Fruit fly (Drosophila melanogaster) whole organism, pupa: ENCODE results near the gene lectin-33A.
A peak's percentile ranks its signal among the peaks of the same experiment; 100 is the strongest.

Experiments used
- CG10348 ChIP-seq: fragments of 200-800 bp; sonication (Bioruptor generic); IDR thresholded peaks from 2 replicates; pipeline ENCODE4 v1.3.6; 2022; ENCODE audit warnings: missing biosample characterization, missing genetic modification characterization
- CG12605 ChIP-seq: fragments of 200-800 bp; sonication (Bioruptor generic); IDR thresholded peaks from 2 replicates; pipeline ENCODE4 v1.3.6; 2022; ENCODE audit warnings: missing biosample characterization, missing genetic modification characterization
- CG13204 ChIP-seq: fragments of 200-800 bp; sonication (Bioruptor generic); optimal IDR thresholded peaks from 2 replicates; lab custom pipeline; 2018; ENCODE audit warnings: missing biosample characterization, mild to moderate bottlenecking, missing genetic modification characterization, moderate library complexity
- CG14655 ChIP-seq: fragments of 200-800 bp; sonication (Bioruptor generic); optimal IDR thresholded peaks from 3 replicates; lab custom pipeline; 2017; ENCODE audit warnings: mild to moderate bottlenecking, missing biosample characterization, missing genetic modification reagents, missing genetic modification characterization
- CG15710 ChIP-seq: fragments of 200-800 bp; sonication (Bioruptor generic); optimal IDR thresholded peaks from 2 replicates; lab custom pipeline; 2018; ENCODE audit warnings: missing biosample characterization, mild to moderate bottlenecking, missing genetic modification characterization, moderate library complexity
- CG17806 ChIP-seq: fragments of 200-800 bp; sonication (Bioruptor generic); optimal IDR thresholded peaks from 2 replicates; lab custom pipeline; 2018; ENCODE audit warnings: missing biosample characterization, mild to moderate bottlenecking, missing genetic modification characterization, moderate library complexity
- CG32121 ChIP-seq: fragments of 200-800 bp; sonication (Bioruptor generic); IDR thresholded peaks from 2 replicates; pipeline ENCODE4 v1.3.6; 2022; ENCODE audit warnings: missing biosample characterization, missing genetic modification characterization
- CG34367 ChIP-seq: fragments of 200-800 bp; sonication (Bioruptor generic); optimal IDR thresholded peaks from 2 replicates; lab custom pipeline; 2018; ENCODE audit warnings: missing biosample characterization, mild to moderate bottlenecking, missing genetic modification characterization
- CG4496 ChIP-seq: fragments of 200-800 bp; sonication (Bioruptor generic); IDR thresholded peaks from 3 replicates; pipeline ENCODE4 v1.3.6; 2022; ENCODE audit warnings: missing biosample characterization, missing genetic modification characterization
- CG8159 ChIP-seq: fragments of 200-800 bp; sonication (Bioruptor generic); optimal IDR thresholded peaks from 3 replicates; lab custom pipeline; 2018; ENCODE audit warnings: missing biosample characterization, mild to moderate bottlenecking, missing genetic modification characterization, moderate library complexity
- CG8301 ChIP-seq: fragments of 200-800 bp; sonication (Bioruptor generic); optimal IDR thresholded peaks from 2 replicates; lab custom pipeline; 2018; ENCODE audit warnings: missing biosample characterization, mild to moderate bottlenecking, missing genetic modification characterization
- CG9948 ChIP-seq: fragments of 200-800 bp; sonication (Bioruptor generic); optimal IDR thresholded peaks from 2 replicates; lab custom pipeline; 2018; ENCODE audit warnings: missing biosample characterization, mild to moderate bottlenecking, missing genetic modification characterization, moderate library complexity
- D1 ChIP-seq: fragments of 200-800 bp; sonication (Bioruptor generic); optimal IDR thresholded peaks from 2 replicates; lab custom pipeline; 2018; ENCODE audit warnings: missing biosample characterization, mild to moderate bottlenecking, missing genetic modification characterization, moderate library complexity
- EcR ChIP-seq: fragments of 200-800 bp; sonication (Bioruptor generic); optimal IDR thresholded peaks from 3 replicates; lab custom pipeline; 2019; ENCODE audit warnings: missing biosample characterization, missing genetic modification characterization, mild to moderate bottlenecking, moderate library complexity, missing genetic modification reagents
- Ets98B ChIP-seq: fragments of 200-800 bp; sonication (Bioruptor generic); IDR thresholded peaks from 2 replicates; pipeline ENCODE4 v1.3.6; 2022; ENCODE audit warnings: missing biosample characterization, missing genetic modification characterization
- Pif1A ChIP-seq: fragments of 200-800 bp; sonication (Bioruptor generic); optimal IDR thresholded peaks from 3 replicates; lab custom pipeline; 2016; ENCODE audit warnings: missing biosample characterization, missing genetic modification characterization
- Pif1B ChIP-seq: fragments of 200-800 bp; sonication (Bioruptor generic); optimal IDR thresholded peaks from 3 replicates; lab custom pipeline; 2016; ENCODE audit warnings: missing biosample characterization, missing genetic modification characterization
- Snoo ChIP-seq: fragments of 200-800 bp; sonication (Bioruptor generic); optimal IDR thresholded peaks from 3 replicates; lab custom pipeline; 2017; ENCODE audit warnings: missing biosample characterization, mild to moderate bottlenecking, missing genetic modification characterization, inconsistent platforms
- fd96Ca ChIP-seq: fragments of 200-800 bp; sonication (Bioruptor generic); IDR thresholded peaks from 3 replicates; pipeline ENCODE4 v1.3.6; 2022; ENCODE audit warnings: missing biosample characterization, missing genetic modification characterization
- gl ChIP-seq: fragments of 200-800 bp; sonication (Bioruptor generic); optimal IDR thresholded peaks from 2 replicates; lab custom pipeline; 2018; ENCODE audit warnings: missing biosample characterization, mild to moderate bottlenecking, missing genetic modification characterization
- rn ChIP-seq: fragments of 200-800 bp; sonication (Bioruptor generic); IDR thresholded peaks from 2 replicates; pipeline ENCODE4 v1.3.6; 2022; ENCODE audit warnings: missing biosample characterization, missing genetic modification characterization

Gene lectin-33A

DNA sequence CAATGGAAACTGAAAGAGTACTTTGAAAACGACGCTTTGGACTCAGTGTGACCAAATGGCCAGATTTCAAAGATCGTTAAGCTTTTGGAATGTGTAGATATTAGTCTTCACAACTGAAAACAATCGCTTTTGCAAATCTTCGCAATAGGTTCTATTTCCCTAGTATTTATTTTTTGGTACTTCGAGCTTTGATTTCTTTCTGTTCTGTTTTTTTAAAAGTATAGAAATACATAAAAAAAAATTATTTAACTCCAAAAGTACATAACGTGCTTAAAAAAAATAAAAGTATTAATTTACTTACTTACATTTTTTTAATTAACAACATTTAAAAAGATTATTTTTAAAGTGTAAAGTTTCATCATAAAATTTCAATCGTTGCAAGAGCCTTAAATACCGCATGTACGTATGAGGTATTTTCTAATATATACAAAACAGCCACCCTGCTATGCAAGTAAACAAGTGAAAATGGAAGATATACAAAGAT is 14.5 kb upstream of the lectin-33A start, which contains the start of the genes piwi and CG12253:
TSS of gene piwi (minus strand) at position 51 of the 484 bp plus-strand sequence.
TSS of gene CG12253 (plus strand) at position 437 of the 484 bp plus-strand sequence.
- TF ChIP-seq CG34367 (tag; lab: Kevin White, UChicago) (peak; percentile 70), Ets98B (no peak), CG4496 (GFP tag; lab: Robert Waterston, UW) (no peak), CG10348 (GFP tag; lab: Robert Waterston, UW) (no peak; the same call in 1 of the 2 replicates), CG8159 (tag; lab: Kevin White, UChicago) (no peak), CG15710 (tag; lab: Kevin White, UChicago) (peak; percentile 85), D1 (tag; lab: Kevin White, UChicago) (no peak), CG9948 (peak; percentile 74), CG13204 (GFP tag; lab: Kevin White, UChicago) (no peak), CG32121 (GFP tag; lab: Robert Waterston, UW) (no peak), Pif1B (no peak), rn (GFP tag; lab: Robert Waterston, UW) (no peak), gl (tag; lab: Kevin White, UChicago) (no peak), Pif1A (no peak), fd96Ca (GFP tag; lab: Robert Waterston, UW) (no peak), Snoo (tag; lab: Kevin White, UChicago) (peak; percentile 55)

DNA sequence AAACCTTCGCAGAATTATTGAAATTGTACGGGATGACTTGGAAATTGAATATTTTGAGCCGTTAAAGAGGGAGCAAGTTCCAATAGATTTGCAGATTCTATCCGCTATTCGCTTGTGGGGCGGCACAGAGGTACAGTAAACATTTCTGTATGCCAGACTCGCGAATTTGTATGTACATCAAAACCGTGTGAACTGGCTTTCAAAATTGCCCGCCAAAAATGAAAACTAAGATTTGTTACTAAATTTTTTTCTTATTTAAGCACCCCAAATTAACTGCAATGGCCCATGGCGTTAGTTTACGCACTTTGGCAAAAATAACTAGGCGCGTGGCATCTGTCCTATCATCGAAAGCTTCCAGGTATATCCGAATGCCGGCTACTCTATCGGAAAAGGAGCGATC is 13.8 kb upstream of the lectin-33A start:
- TF ChIP-seq CG32121 (GFP tag; lab: Robert Waterston, UW) (no peak), EcR (GFP tag; lab: Kevin White, UChicago) (no peak), CG4496 (GFP tag; lab: Robert Waterston, UW) (no peak), CG13204 (GFP tag; lab: Kevin White, UChicago) (no peak), Pif1A (no peak), CG17806 (no peak), rn (GFP tag; lab: Robert Waterston, UW) (no peak), Pif1B (no peak), CG12605 (no peak), gl (tag; lab: Kevin White, UChicago) (no peak), Ets98B (no peak), CG14655 (no peak), Snoo (tag; lab: Kevin White, UChicago) (no peak), fd96Ca (GFP tag; lab: Robert Waterston, UW) (no peak), CG8301 (tag; lab: Kevin White, UChicago) (no peak), CG10348 (GFP tag; lab: Robert Waterston, UW) (no peak), D1 (tag; lab: Kevin White, UChicago) (no peak), CG15710 (tag; lab: Kevin White, UChicago) (no peak), CG34367 (tag; lab: Kevin White, UChicago) (no peak), CG8159 (tag; lab: Kevin White, UChicago) (no peak)

- TF ChIP-seq CG12605 (no peak), Snoo (tag; lab: Kevin White, UChicago) (no peak), Ets98B (no peak), CG17806 (no peak), CG34367 (tag; lab: Kevin White, UChicago) (no peak), CG32121 (GFP tag; lab: Robert Waterston, UW) (no peak), rn (GFP tag; lab: Robert Waterston, UW) (no peak), CG10348 (GFP tag; lab: Robert Waterston, UW) (no peak), CG4496 (GFP tag; lab: Robert Waterston, UW) (no peak), CG8301 (tag; lab: Kevin White, UChicago) (no peak), CG15710 (tag; lab: Kevin White, UChicago) (no peak), CG14655 (no peak)
These were observed 12.7 kb upstream of the lectin-33A start, which contains the start of gene TTLL4A for dm6 chr2L:10989162-10989561. Gene TTLL4A (plus strand): TSS chr2L:10989401.

dm6 chr2L:11003925-11004673 is 2.2 kb downstream of the lectin-33A start, which contains the start of gene RpL9:
Gene RpL9 (minus strand): TSS chr2L:11004189.
- peak; percentile 83 for TF ChIP-seq Snoo (tag; lab: Kevin White, UChicago)
- no peak for TF ChIP-seq rn (GFP tag; lab: Robert Waterston, UW)
- TF ChIP-seq D1 (tag; lab: Kevin White, UChicago): no peak
- peak; percentile 30 for TF ChIP-seq CG17806
- TF ChIP-seq gl (tag; lab: Kevin White, UChicago): peak; percentile 51
- TF ChIP-seq fd96Ca (GFP tag; lab: Robert Waterston, UW): no peak

DNA sequence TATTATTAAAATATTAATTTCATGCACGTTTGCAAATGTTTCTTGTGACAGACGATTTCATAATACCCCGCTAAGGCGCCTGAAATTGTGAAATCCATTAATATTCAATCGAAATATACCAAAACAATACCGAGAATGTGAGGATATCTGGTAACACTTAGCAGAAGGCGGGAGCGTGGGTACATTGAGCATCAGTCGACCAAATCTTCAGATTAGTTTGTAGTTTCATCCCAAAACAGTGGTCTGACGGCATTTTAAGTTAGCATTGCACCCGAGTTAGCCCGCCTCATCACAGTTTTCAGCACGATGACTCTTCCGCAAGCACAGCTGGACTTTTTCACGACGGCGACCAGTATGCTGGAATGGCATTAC is 2.8 kb downstream of the lectin-33A start, which contains the start of gene Nup154:
TSS of gene Nup154 (plus strand) at position 147 of the 372 bp plus-strand sequence.
- no peak for TF ChIP-seq CG15710 (tag; lab: Kevin White, UChicago)
- TF ChIP-seq CG32121 (GFP tag; lab: Robert Waterston, UW): no peak
- no peak for TF ChIP-seq Pif1A
- TF ChIP-seq EcR (GFP tag; lab: Kevin White, UChicago): no peak
- TF ChIP-seq fd96Ca (GFP tag; lab: Robert Waterston, UW): no peak
- no peak for TF ChIP-seq rn (GFP tag; lab: Robert Waterston, UW)
- TF ChIP-seq D1 (tag; lab: Kevin White, UChicago): no peak
- no peak for TF ChIP-seq CG34367 (tag; lab: Kevin White, UChicago)
- TF ChIP-seq CG12605: no peak

dm6 chr2L:11010999-11011398 is 9.1 kb downstream of the lectin-33A start, which contains the start of the genes Art8 and dUTPase:
Gene Art8 (minus strand): TSS chr2L:11011086.
Gene dUTPase (plus strand): TSS chr2L:11011312.
- no peak for TF ChIP-seq CG34367 (tag; lab: Kevin White, UChicago)
- TF ChIP-seq CG8159 (tag; lab: Kevin White, UChicago): peak; percentile 56
- TF ChIP-seq CG32121 (GFP tag; lab: Robert Waterston, UW): peak; percentile 45
- no peak for TF ChIP-seq fd96Ca (GFP tag; lab: Robert Waterston, UW)
- TF ChIP-seq gl (tag; lab: Kevin White, UChicago): no peak
- peak; percentile 31 for TF ChIP-seq CG17806
- peak; percentile 51 for TF ChIP-seq CG15710 (tag; lab: Kevin White, UChicago)
- TF ChIP-seq rn (GFP tag; lab: Robert Waterston, UW): 0 out of 2 replicates have a peak, but pooled peaks have one; percentile 21
- peak; percentile 44 for TF ChIP-seq Snoo (tag; lab: Kevin White, UChicago)
- no peak for TF ChIP-seq CG8301 (tag; lab: Kevin White, UChicago)
- TF ChIP-seq CG4496 (GFP tag; lab: Robert Waterston, UW): peak; percentile 59; the same call in 2 of the 3 replicates
- TF ChIP-seq Ets98B: peak; percentile 61
